Fruit fly (Drosophila melanogaster): ENCODE results near the gene CG9471.

DNA sequence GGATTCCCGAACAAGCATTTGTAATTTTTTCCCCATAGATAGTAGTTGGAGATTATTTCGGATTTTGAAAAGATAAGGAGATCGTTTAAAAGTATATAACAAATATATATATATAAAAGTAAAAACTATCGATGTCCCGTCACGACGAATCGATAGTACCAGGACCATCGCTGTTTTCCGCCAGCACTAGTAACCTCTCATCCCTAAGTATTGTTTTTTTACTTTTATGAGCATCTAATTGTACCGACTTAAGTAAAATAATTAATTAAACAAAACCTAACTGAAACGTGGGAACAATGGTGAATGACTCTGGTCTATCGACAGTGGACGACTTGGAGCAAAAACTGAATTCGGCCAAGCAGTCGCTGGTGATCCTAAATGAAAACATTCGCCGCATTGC, 30.6 kb downstream of the CG9471 start, which contains the start of gene Pnn:
- TF ChIP-seq Hr78 (GFP tag; optimal IDR thresholded peaks at IDR 0.05) (no peak), Myc (optimal IDR thresholded peaks at IDR 0.05) (no peak), brk (GFP tag; optimal IDR thresholded peaks at IDR 0.05) (no peak), Hr83 (GFP tag; optimal IDR thresholded peaks at IDR 0.05; ENCODE audit: poor library complexity, severe bottlenecking) (no peak), pan (optimal IDR thresholded peaks at IDR 0.05) (no peak), dsf (GFP tag; optimal IDR thresholded peaks at IDR 0.05; ENCODE audit: borderline replicate concordance) (no peak)

Data from whole organism, wandering third instar larva.